Worm (Caenorhabditis elegans): ENCODE data around the gene ttbk-6.
"Not testable (repeated sequence)": the region's sequence is repeated elsewhere in the genome, so short reads cannot be mapped to it uniquely, and the experiment has no call there.

Gene ttbk-6

DNA sequence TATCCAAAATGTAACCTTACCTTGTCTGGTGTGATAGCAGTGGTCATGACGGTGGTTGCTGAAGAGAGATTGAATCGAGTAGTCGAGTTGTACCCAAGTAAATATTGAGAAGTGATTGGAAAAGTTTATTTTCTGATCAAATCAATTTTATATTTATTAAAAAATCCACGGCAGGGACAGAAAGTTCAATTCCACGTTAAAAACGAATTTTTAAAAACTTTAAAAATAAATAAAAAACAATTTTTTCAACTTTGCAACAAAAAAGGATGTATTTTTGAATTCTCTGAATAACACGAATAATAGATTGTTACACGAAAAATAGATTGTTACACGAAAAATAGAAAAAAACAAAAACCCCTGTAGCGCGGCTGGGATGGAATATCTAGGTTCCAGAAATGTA lies 18.8 kb upstream of the ttbk-6 start, which contains the start of gene C45G9.9:
Gene C45G9.9 (minus strand): TSS at position 101 of the 400 bp plus-strand sequence.
- not testable (repeated sequence) for TF ChIP-seq elt-2, gmeb-2, pha-2 (tag; optimal IDR thresholded peaks at IDR 0.05)

DNA sequence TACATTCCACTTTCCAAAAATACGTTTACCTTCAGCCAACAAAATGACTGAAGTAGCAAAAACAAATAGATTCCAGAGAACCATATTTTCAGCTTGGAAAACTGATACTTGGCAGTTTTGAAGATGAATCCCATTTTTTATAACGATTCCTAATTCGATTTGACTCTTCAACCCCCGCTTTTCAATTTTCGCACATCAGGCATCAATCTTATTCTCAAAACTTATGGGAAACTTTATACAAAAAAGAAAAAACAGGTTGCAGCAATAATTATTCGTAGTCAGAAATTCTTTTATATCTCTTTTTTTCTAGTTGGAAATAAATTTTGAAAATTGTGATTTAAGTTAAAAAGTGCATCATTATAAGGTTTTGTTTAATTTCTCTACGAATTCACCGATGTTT lies 12.7 kb upstream of the ttbk-6 start, which contains the start of gene C45G9.10:
Gene C45G9.10 (minus strand): TSS at position 101 of the 400 bp plus-strand sequence.
- TF ChIP-seq hlh-6 (tag; optimal IDR thresholded peaks at IDR 0.05) (no peak), nhr-11 (tag; optimal IDR thresholded peaks at IDR 0.05) (no peak), elt-4 (tag; optimal IDR thresholded peaks at IDR 0.05) (no peak), F13H6.1 (tag; optimal IDR thresholded peaks at IDR 0.05) (no peak), unc-55 (GFP tag; optimal IDR thresholded peaks at IDR 0.05) (no peak)

DNA sequence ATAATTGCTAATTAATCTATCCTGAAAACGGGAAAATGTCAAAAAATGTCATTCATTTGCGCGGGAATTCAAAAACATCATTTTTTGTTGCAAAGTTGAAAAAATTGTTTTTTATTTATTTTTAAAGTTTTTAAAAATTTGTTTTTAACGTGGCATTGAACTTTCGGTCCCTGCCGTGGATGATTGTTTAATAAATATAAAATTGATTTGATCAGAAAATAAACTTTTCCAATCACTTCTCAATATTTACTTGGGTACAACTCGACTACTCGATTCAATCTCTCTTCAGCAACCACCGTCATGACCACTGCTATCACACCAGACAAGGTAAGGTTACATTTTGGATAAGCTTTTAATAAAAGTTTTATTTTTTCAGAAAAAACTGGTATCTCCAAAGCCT lies 12.1 kb upstream of the ttbk-6 start, which contains the start of gene C45G9.4:
Gene C45G9.4 (plus strand): TSS at position 301 of the 400 bp plus-strand sequence.
- TF ChIP-seq pros-1, syd-9, ceh-14 (tag; optimal IDR thresholded peaks at IDR 0.05): not testable (repeated sequence)

DNA sequence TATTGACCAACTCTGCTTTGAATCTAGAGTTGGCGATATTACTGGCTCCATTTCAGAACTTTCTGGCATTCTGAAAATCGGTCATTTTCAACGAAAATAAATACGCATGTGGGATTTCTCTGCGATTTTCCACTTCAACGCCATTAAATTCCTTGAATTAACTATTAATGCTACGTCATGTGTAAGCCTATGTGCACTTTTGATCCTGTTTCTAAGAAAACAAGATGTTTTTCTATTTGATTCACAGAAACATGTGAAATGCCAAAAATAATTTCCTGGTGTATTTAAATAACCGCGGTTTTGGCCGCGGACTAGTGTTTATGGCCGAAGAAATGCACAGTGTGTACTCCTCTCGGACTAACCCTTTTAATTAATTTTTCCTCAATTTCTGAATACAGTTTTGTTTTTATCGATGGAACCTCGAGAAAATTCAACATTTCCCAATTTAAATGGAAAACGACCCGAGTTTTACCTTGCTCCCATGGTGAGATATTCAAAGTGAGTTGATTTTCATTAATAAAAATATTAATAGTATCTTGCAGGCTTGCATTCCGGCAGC lies 5.7 kb upstream of the ttbk-6 start, which contains the start of the genes C45G9.11 and C45G9.2:
Gene C45G9.11 (minus strand): TSS at position 51 of the 559 bp plus-strand sequence.
Gene C45G9.2 (plus strand): TSS at position 392 of the 559 bp plus-strand sequence.
- TF ChIP-seq nhr-232 (tag; optimal IDR thresholded peaks at IDR 0.05) (no peak), ceh-45 (GFP tag; IDR thresholded peaks at IDR 0.05) (no peak), nhr-11 (tag; optimal IDR thresholded peaks at IDR 0.05) (no peak), syd-9 (tag; optimal IDR thresholded peaks at IDR 0.05) (peak; percentile 44), ceh-30 (tag; optimal IDR thresholded peaks at IDR 0.05) (no peak), dmd-4 (tag; optimal IDR thresholded peaks at IDR 0.05; ENCODE audit: borderline replicate concordance) (no peak), pqm-1 (tag; optimal IDR thresholded peaks at IDR 0.05) (peak; percentile 57), sox-2 (GFP tag; IDR thresholded peaks at IDR 0.05) (no peak), che-1 (tag; optimal IDR thresholded peaks at IDR 0.05) (no peak), mec-3 (tag; optimal IDR thresholded peaks at IDR 0.05; ENCODE audit: borderline replicate concordance) (peak; percentile 68), pax-1 (tag; optimal IDR thresholded peaks at IDR 0.05) (peak; percentile 21), lim-6 (tag; optimal IDR thresholded peaks at IDR 0.05) (peak; percentile 70), unc-3 (GFP tag; conservative IDR thresholded peaks at IDR 0.05) (no peak), unc-3 (tag; optimal IDR thresholded peaks at IDR 0.05) (no peak), pag-3 (tag; optimal IDR thresholded peaks at IDR 0.05; ENCODE audit: borderline replicate concordance) (no peak), elt-2 (tag; optimal IDR thresholded peaks at IDR 0.05) (peak; percentile 41), pha-2 (tag; optimal IDR thresholded peaks at IDR 0.05) (no peak), eyg-1 (tag; optimal IDR thresholded peaks at IDR 0.05) (no peak), K02D7.2 (tag; optimal IDR thresholded peaks at IDR 0.05) (no peak), fkh-6 (tag; optimal IDR thresholded peaks at IDR 0.05) (no peak), ceh-48 (tag; optimal IDR thresholded peaks at IDR 0.05) (no peak), hlh-6 (tag; optimal IDR thresholded peaks at IDR 0.05) (no peak), hlh-15 (tag; optimal IDR thresholded peaks at IDR 0.05) (no peak), ama-1 (optimal IDR thresholded peaks at IDR 0.05) (no peak), sox-4 (tag; optimal IDR thresholded peaks at IDR 0.05) (no peak), dve-1 (tag; optimal IDR thresholded peaks at IDR 0.05) (no peak), F13H6.1 (tag; optimal IDR thresholded peaks at IDR 0.05) (peak; percentile 45), ceh-18 (tag; optimal IDR thresholded peaks at IDR 0.05) (no peak), ceh-31 (tag; optimal IDR thresholded peaks at IDR 0.05) (peak; percentile 96), pat-9 (tag; optimal IDR thresholded peaks at IDR 0.05) (no peak), ceh-9 (tag; optimal IDR thresholded peaks at IDR 0.05) (no peak), sdc-2 (tag; optimal IDR thresholded peaks at IDR 0.05) (peak; percentile 28), Y22D7AL.16 (tag; optimal IDR thresholded peaks at IDR 0.05) (no peak), gmeb-2 (tag; optimal IDR thresholded peaks at IDR 0.05) (no peak), tbx-7 (tag; optimal IDR thresholded peaks at IDR 0.05) (peak; percentile 93), fax-1 (tag; optimal IDR thresholded peaks at IDR 0.05) (peak; percentile 19), ztf-16 (tag; optimal IDR thresholded peaks at IDR 0.05) (peak; percentile 8), unc-55 (GFP tag; optimal IDR thresholded peaks at IDR 0.05) (no peak), madf-2 (tag; optimal IDR thresholded peaks at IDR 0.05) (no peak), ets-4 (tag; optimal IDR thresholded peaks at IDR 0.05) (peak; percentile 99), elt-4 (tag; optimal IDR thresholded peaks at IDR 0.05) (no peak), ttx-3 (tag; optimal IDR thresholded peaks at IDR 0.05) (no peak), unc-86 (tag; optimal IDR thresholded peaks at IDR 0.05) (no peak), rnt-1 (tag; optimal IDR thresholded peaks at IDR 0.05) (peak; percentile 74)
